Fruit fly (Drosophila melanogaster): ENCODE measurements around the gene Arp5.

The Arp5 gene

dm6 chr3R:18228713-18229222 is 43.5 kb downstream of the Arp5 start (continued):
- TF ChIP-seq sisA (GFP tag; IDR thresholded peaks at IDR 0.05) (0 out of 2 replicates have a peak, but pooled peaks have one; percentile 15), esg (GFP tag; conservative IDR thresholded peaks at IDR 0.05) (no peak), CG17328 (GFP tag; IDR thresholded peaks at IDR 0.05) (0 out of 2 replicates have a peak, but pooled peaks have one; percentile 13), HLH54F (GFP tag; optimal IDR thresholded peaks at IDR 0.05) (no peak), CG4707 (GFP tag; optimal IDR thresholded peaks at IDR 0.05) (no peak), ttk (GFP tag; IDR thresholded peaks at IDR 0.05) (0 out of 2 replicates have a peak, but pooled peaks have one; percentile 28), CHES-1-like (GFP tag; optimal IDR thresholded peaks at IDR 0.05) (no peak), corto (GFP tag; optimal IDR thresholded peaks at IDR 0.05) (no peak), CG7963 (GFP tag; IDR thresholded peaks at IDR 0.05; ENCODE audit: partially characterized antibody) (no peak), CG16815 (GFP tag; optimal IDR thresholded peaks at IDR 0.05) (no peak), pros (GFP tag; optimal IDR thresholded peaks at IDR 0.05) (no peak), vnd (GFP tag; IDR thresholded peaks at IDR 0.05; ENCODE audit: partially characterized antibody) (no peak), Mad (GFP tag; optimal IDR thresholded peaks at IDR 0.05) (no peak), row (GFP tag; IDR thresholded peaks at IDR 0.05) (peak; percentile 43; the same call in 1 of the 3 replicates), NC2α (GFP tag; optimal IDR thresholded peaks at IDR 0.05) (no peak), CG15514 (GFP tag; optimal IDR thresholded peaks at IDR 0.05) (no peak), lbe (GFP tag; optimal IDR thresholded peaks at IDR 0.05) (no peak), CG9817 (tag; optimal IDR thresholded peaks at IDR 0.05) (no peak), onecut (GFP tag; IDR thresholded peaks at IDR 0.05) (no peak), dpn (GFP tag; optimal IDR thresholded peaks at IDR 0.05) (no peak), zen (tag; optimal IDR thresholded peaks at IDR 0.05) (no peak), CG10431 (GFP tag; optimal IDR thresholded peaks at IDR 0.05) (no peak), dysf (GFP tag; IDR thresholded peaks at IDR 0.05) (0 out of 3 replicates have a peak, but pooled peaks have one; percentile 34), repo (GFP tag; optimal IDR thresholded peaks at IDR 0.05) (peak; percentile 91)

dm6 chr3R:18230229-18230628 is 44.9 kb downstream of the Arp5 start:
- TF ChIP-seq row (GFP tag; IDR thresholded peaks at IDR 0.05) (peak; percentile 20; the same call in 1 of the 3 replicates), Meics (GFP tag; optimal IDR thresholded peaks at IDR 0.05) (no peak), CG13287 (GFP tag; IDR thresholded peaks at IDR 0.05; ENCODE audit: partially characterized antibody) (peak; percentile 43; the same call in 1 of the 2 replicates), CG3163 (GFP tag; optimal IDR thresholded peaks at IDR 0.05) (no peak), inv (GFP tag; IDR thresholded peaks at IDR 0.05; ENCODE audit: partially characterized antibody) (no peak), ssp (GFP tag; IDR thresholded peaks at IDR 0.05) (peak; percentile 84), CG9727 (GFP tag; optimal IDR thresholded peaks at IDR 0.05) (no peak), Dll (GFP tag; IDR thresholded peaks at IDR 0.05; ENCODE audit: partially characterized antibody) (0 out of 4 replicates have a peak, but pooled peaks have one; percentile 20), CG6791 (GFP tag; IDR thresholded peaks at IDR 0.05; ENCODE audit: partially characterized antibody) (0 out of 3 replicates have a peak, but pooled peaks have one; percentile 27), stwl (tag; optimal IDR thresholded peaks at IDR 0.05) (peak; percentile 42), exex (tag; optimal IDR thresholded peaks at IDR 0.05) (peak; percentile 9), Dfd (GFP tag; optimal IDR thresholded peaks at IDR 0.05) (no peak), grn (GFP tag; optimal IDR thresholded peaks at IDR 0.05) (no peak), Dp (GFP tag; optimal IDR thresholded peaks at IDR 0.05) (peak; percentile 60), disco-r (GFP tag; optimal IDR thresholded peaks at IDR 0.05) (no peak), pnt (GFP tag; optimal IDR thresholded peaks at IDR 0.05) (no peak), sens (GFP tag) (peak; percentile 45), ase (GFP tag; IDR thresholded peaks at IDR 0.05) (no peak), CG2116 (GFP tag; optimal IDR thresholded peaks at IDR 0.05) (peak; percentile 10), Hey (tag; optimal IDR thresholded peaks at IDR 0.05) (no peak), CG4328 (GFP tag; optimal IDR thresholded peaks at IDR 0.05) (no peak), CG15514 (GFP tag; optimal IDR thresholded peaks at IDR 0.05) (peak; percentile 47), pzg (GFP tag; optimal IDR thresholded peaks at IDR 0.05) (peak; percentile 37), Sry-δ (GFP tag; optimal IDR thresholded peaks at IDR 0.05) (peak; percentile 32), D19B (GFP tag; optimal IDR thresholded peaks at IDR 0.05) (no peak), CG10321 (GFP tag; IDR thresholded peaks at IDR 0.05) (no peak), CG11085 (GFP tag; IDR thresholded peaks at IDR 0.05) (no peak), Sin3A (optimal IDR thresholded peaks at IDR 0.05) (no peak)
